Fruit fly (Drosophila melanogaster): Measurements from ENCODE around the gene CG42724.

DNA sequence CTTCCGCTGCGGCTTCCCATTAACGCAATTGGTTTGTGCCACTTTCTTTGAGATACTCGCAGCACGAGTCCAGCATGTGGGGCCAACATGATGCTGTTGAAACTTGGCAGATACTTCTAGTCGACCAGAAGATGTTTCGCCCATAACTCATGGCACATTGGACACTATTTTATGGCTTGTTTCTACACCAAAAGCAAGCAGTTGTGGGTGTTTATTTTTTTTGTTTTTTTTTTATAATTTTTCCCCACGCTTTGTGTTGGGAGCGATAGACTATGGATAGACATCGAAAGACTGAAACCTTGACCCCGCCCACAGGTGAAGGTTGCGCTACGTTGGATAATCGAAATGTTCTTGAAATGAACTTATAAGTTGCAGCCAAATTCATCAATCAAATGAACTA is 31.7 kb upstream of the CG42724 start:
- TF ChIP-seq CTCF (optimal IDR thresholded peaks at IDR 0.05) (no peak), CG8478 (optimal IDR thresholded peaks at IDR 0.05) (no peak)
